Worm (Caenorhabditis elegans) whole organism, midembryonic: ENCODE results near the gene mppb-1.
"Not testable (repeated sequence)": the region's sequence is repeated elsewhere in the genome, so short reads cannot be mapped to it uniquely, and the experiment has no call there.

Experiments
- T22C8.4 ChIP-seq: fragments of 200-800 bp; sonication (Bioruptor generic); IDR thresholded peaks from 2 replicates; pipeline ENCODE4 v1.3.6; 2022; ENCODE audit warnings: missing genetic modification characterization, missing compliant biosample characterization
- cog-1 ChIP-seq: sonication (generic microtip); optimal IDR thresholded peaks from 2 replicates; lab custom pipeline; 2016; ENCODE audit warnings: missing genetic modification characterization, missing compliant biosample characterization
- flt-1 ChIP-seq: fragments of 200-800 bp; sonication (Bioruptor generic); IDR thresholded peaks from 2 replicates; pipeline ENCODE4 v1.3.6; 2022; ENCODE audit warnings: missing genetic modification characterization, missing compliant biosample characterization
- klf-2 ChIP-seq: fragments of 200-800 bp; sonication (Bioruptor generic); conservative IDR thresholded peaks from 2 replicates; pipeline ENCODE4 v1.3.6; 2022; ENCODE audit warnings: missing genetic modification reagents, missing genetic modification characterization, missing compliant biosample characterization
- med-1 ChIP-seq: sonication (generic microtip); optimal IDR thresholded peaks from 2 replicates; lab custom pipeline; 2017; ENCODE audit warnings: missing genetic modification characterization, mild to moderate bottlenecking, missing compliant biosample characterization, antibody characterized with exemption, missing genetic modification reagents; ENCODE audit not compliant: insufficient read depth
- ref-1 ChIP-seq: fragments of 200-800 bp; sonication (Bioruptor generic); conservative IDR thresholded peaks from 2 replicates; pipeline ENCODE4 v1.3.6; 2022; ENCODE audit warnings: missing genetic modification reagents, missing genetic modification characterization, missing compliant biosample characterization
- tab-1 ChIP-seq: fragments of 200-800 bp; sonication (Bioruptor generic); IDR thresholded peaks from 2 replicates; pipeline ENCODE4 v1.3.6; 2022; ENCODE audit warnings: missing genetic modification characterization, missing compliant biosample characterization

DNA sequence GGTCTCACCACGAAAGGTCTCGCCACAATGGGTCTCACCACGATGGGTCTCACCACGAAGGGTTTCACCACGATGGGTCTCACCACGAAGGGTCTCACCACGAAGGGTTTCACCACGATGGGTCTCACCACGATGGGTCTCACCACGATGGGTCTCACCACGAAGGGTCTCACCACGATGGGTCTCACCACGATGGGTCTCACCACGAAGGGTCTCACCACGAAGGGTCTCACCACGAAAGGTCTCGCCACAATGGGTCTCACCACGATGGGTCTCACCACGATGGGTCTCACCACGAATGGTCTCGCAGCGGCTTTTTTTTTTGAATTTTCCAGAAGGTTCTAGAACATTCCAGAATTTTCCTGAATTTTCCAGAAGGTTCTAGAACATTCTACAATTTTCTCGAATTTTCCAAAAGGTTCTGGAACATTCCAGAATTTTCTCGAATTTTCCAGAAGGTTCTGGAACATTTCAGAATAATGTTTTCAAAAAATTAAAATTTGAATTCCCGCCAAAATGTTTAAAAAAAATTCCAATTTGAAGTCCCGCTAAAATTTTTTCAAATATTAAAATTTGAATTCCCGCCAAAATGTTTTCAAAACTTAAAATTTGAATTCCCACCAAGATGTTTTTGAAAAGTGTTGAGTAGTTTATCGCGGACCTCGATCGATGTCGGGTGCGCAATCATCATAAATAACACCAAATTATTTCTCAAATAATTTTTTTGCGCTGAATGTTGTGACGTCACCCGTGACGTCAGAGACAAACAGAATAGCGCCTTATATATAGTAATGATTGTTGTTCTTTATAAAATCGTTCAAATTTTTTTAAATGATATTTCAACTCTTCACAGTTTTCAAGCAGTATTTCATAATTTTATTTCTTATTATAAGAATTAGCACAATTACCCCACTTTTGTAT is 6.9 kb upstream of the mppb-1 start:
- not testable (repeated sequence) for TF ChIP-seq cog-1 (tag; lab: Kevin White, UChicago); ref-1 (GFP tag; lab: Robert Waterston, UW); med-1 (GFP tag; lab: Kevin White, UChicago); klf-2 (GFP tag; lab: Robert Waterston, UW); tab-1 (GFP tag; lab: Robert Waterston, UW); T22C8.4
- TF ChIP-seq flt-1 (GFP tag; lab: Robert Waterston, UW) = peak; percentile 34; the same call in 1 of the 2 replicates
